Worm (Caenorhabditis elegans) whole organism, L4 larva: ENCODE measurements around the gene F23D12.1.

Source experiments
- ama-1 ChIP-seq: fragments of 150-350 bp; optimal IDR thresholded peaks from 2 replicates; lab custom pipeline; 2014; ENCODE audit warnings: inconsistent platforms, mixed read lengths
- mep-1 ChIP-seq: fragments of 150-350 bp; sonication (generic microtip); optimal IDR thresholded peaks from 3 replicates; lab custom pipeline; 2014; ENCODE audit warnings: missing biosample characterization, missing genetic modification characterization
- pqm-1 ChIP-seq: sonication (generic microtip); optimal IDR thresholded peaks from 2 replicates; lab custom pipeline; 2017; ENCODE audit warnings: missing biosample characterization, missing genetic modification characterization

DNA sequence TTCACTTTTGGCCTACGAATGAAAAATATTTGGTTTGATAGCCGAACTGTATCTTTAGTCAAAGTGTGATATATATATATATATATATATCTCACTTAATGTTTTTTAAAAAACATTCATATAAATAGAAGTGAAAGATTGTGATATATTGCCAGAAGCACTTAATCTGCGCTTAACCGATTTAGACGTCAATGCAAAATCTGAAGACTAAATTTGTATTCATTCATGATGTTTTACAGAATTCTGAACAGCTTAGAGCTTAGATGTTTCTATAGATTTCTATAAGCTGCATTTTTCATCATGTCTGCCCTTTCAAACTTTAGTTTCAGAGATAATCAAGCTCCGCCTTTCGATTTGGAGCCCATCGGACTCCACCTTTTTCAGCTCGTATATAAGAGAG is 14.4 kb upstream of the F23D12.1 start, which contains the start of gene F23D12.3:
- no peak for TF ChIP-seq pqm-1 (tag; lab: Kevin White, UChicago)
- no peak for TF ChIP-seq ama-1 (lab: Kevin White, UChicago)
- TF ChIP-seq mep-1 (tag; lab: Kevin White, UChicago) = no peak
